Worm (Caenorhabditis elegans): ENCODE measurements around the gene Y50D4A.1.

ce11 chrV:1236333-1237068 lies 28.8 kb downstream of the Y50D4A.1 start:
- TF ChIP-seq jun-1 (tag; optimal IDR thresholded peaks at IDR 0.05): no peak
- TF ChIP-seq eor-1 (tag; optimal IDR thresholded peaks at IDR 0.05): no peak
